ENCODE assay signal across 3 worm cellular contexts in genomic region chrV:9175218-9175837, ce11.
A peak's percentile ranks its signal among the peaks of the same experiment; 100 is the strongest.
TF ChIP-seq lines count a peak whose summit lies in the region.

Gene spas-1 (plus strand): TSS chrV:9175789.

TF ChIP-seq in whole organism, L2 larva, 48 proteins besides CTCF, POLR2A, EP300 and RAD21 (continued from another document):
- TF ChIP-seq lin-11 (tag; optimal IDR thresholded peaks at IDR 0.05; lab: Kevin White, UChicago) (peak; percentile 13), C34F6.9 (tag; optimal IDR thresholded peaks at IDR 0.05; lab: Kevin White, UChicago) (peak; percentile 96), mdl-1 (tag; optimal IDR thresholded peaks at IDR 0.05; lab: Kevin White, UChicago) (no peak), lsy-2 (tag; optimal IDR thresholded peaks at IDR 0.05; lab: Kevin White, UChicago) (peak; percentile 81 to 94), nhr-12 (tag; optimal IDR thresholded peaks at IDR 0.05; lab: Kevin White, UChicago) (no peak), nhr-6 (tag; optimal IDR thresholded peaks at IDR 0.05; lab: Kevin White, UChicago) (peak; percentile 81), nhr-25 (tag; optimal IDR thresholded peaks at IDR 0.05; lab: Kevin White, UChicago) (peak; percentile 85), ceh-16 (tag; optimal IDR thresholded peaks at IDR 0.05; lab: Kevin White, UChicago) (peak; percentile 76), sma-3 (GFP tag; optimal IDR thresholded peaks at IDR 0.05; lab: Kevin White, UChicago) (peak; percentile 91), nhr-129 (tag; optimal IDR thresholded peaks at IDR 0.05; lab: Kevin White, UChicago) (peak; percentile 91), lin-13 (GFP tag; optimal IDR thresholded peaks at IDR 0.05; lab: Kevin White, UChicago) (peak; percentile 87), sem-4 (tag; optimal IDR thresholded peaks at IDR 0.05; lab: Kevin White, UChicago) (peak; percentile 75), R02D3.7 (tag; optimal IDR thresholded peaks at IDR 0.05; lab: Kevin White, UChicago) (peak; percentile 55), mbf-1 (tag; optimal IDR thresholded peaks at IDR 0.05; lab: Kevin White, UChicago) (no peak), crh-2 (tag; optimal IDR thresholded peaks at IDR 0.05; lab: Kevin White, UChicago) (peak; percentile 92), fos-1 (tag; optimal IDR thresholded peaks at IDR 0.05; lab: Kevin White, UChicago) (peak; percentile 57), elt-1 (tag; optimal IDR thresholded peaks at IDR 0.05; lab: Kevin White, UChicago) (no peak), ama-1 (optimal IDR thresholded peaks at IDR 0.05; lab: Kevin White, UChicago) (no peak), nhr-11 (tag; optimal IDR thresholded peaks at IDR 0.05; lab: Kevin White, UChicago) (no peak), gmeb-1 (tag; optimal IDR thresholded peaks at IDR 0.05; lab: Kevin White, UChicago) (peak; percentile 99), ztf-1 (GFP tag; conservative IDR thresholded peaks at IDR 0.05; lab: Robert Waterston, UW) (no peak), elt-3 (tag; optimal IDR thresholded peaks at IDR 0.05; lab: Kevin White, UChicago) (no peak), lin-39 (tag; optimal IDR thresholded peaks at IDR 0.05; lab: Kevin White, UChicago) (no peak)

TF ChIP-seq in whole organism, L4 larva, 104 proteins besides CTCF, POLR2A, EP300 and RAD21 (continued from another document and continues in another):
- TF ChIP-seq lir-3 (tag; optimal IDR thresholded peaks at IDR 0.05; lab: Kevin White, UChicago) (no peak), ceh-20 (GFP tag; IDR thresholded peaks at IDR 0.05; lab: Robert Waterston, UW) (no peak), nhr-111 (GFP tag; optimal IDR thresholded peaks at IDR 0.05; lab: Kevin White, UChicago) (no peak), cey-2 (tag; optimal IDR thresholded peaks at IDR 0.05; lab: Kevin White, UChicago; ENCODE audit: borderline replicate concordance, insufficient read depth) (no peak), F37D6.2 (tag; optimal IDR thresholded peaks at IDR 0.05; lab: Kevin White, UChicago) (peak; percentile 50), aha-1 (tag; lab: Kevin White, UChicago) (peak; percentile 85), zfp-2 (tag; optimal IDR thresholded peaks at IDR 0.05; lab: Kevin White, UChicago) (peak; percentile 37), mes-2 (tag; optimal IDR thresholded peaks at IDR 0.05; lab: Kevin White, UChicago; ENCODE audit: poor library complexity, severe bottlenecking) (peak; percentile 89), hlh-11 (tag; optimal IDR thresholded peaks at IDR 0.05; lab: Kevin White, UChicago) (peak; percentile 80), ceh-82 (tag; optimal IDR thresholded peaks at IDR 0.05; lab: Kevin White, UChicago) (no peak), dmd-8 (GFP tag; IDR thresholded peaks at IDR 0.05; lab: Robert Waterston, UW) (no peak), mep-1 (tag; optimal IDR thresholded peaks at IDR 0.05; lab: Kevin White, UChicago) (peak; percentile 94), vab-7 (GFP tag; IDR thresholded peaks at IDR 0.05; lab: Robert Waterston, UW) (no peak), rbr-2 (tag; optimal IDR thresholded peaks at IDR 0.05; lab: Kevin White, UChicago) (peak; percentile 86), lin-15B (tag; optimal IDR thresholded peaks at IDR 0.05; lab: Kevin White, UChicago) (no peak), lsy-2 (tag; optimal IDR thresholded peaks at IDR 0.05; lab: Kevin White, UChicago) (peak; percentile 69 to 93), aly-2 (tag; optimal IDR thresholded peaks at IDR 0.05; lab: Kevin White, UChicago) (no peak), ces-1 (GFP tag; optimal IDR thresholded peaks at IDR 0.05; lab: Kevin White, UChicago) (no peak), set-16 (GFP tag; IDR thresholded peaks at IDR 0.05; lab: Robert Waterston, UW) (no peak), dmd-9 (GFP tag; IDR thresholded peaks at IDR 0.05; lab: Robert Waterston, UW) (no peak), mxl-3 (GFP tag; optimal IDR thresholded peaks at IDR 0.05; lab: Kevin White, UChicago) (peak; percentile 50), nhr-11 (tag; optimal IDR thresholded peaks at IDR 0.05; lab: Kevin White, UChicago) (peak; percentile 74), tag-97 (GFP tag; IDR thresholded peaks at IDR 0.05; lab: Robert Waterston, UW) (no peak), F44E2.7 (GFP tag; IDR thresholded peaks at IDR 0.05; lab: Robert Waterston, UW) (no peak), dpl-1 (GFP tag; optimal IDR thresholded peaks at IDR 0.05; lab: Kevin White, UChicago) (peak; percentile 97), hif-1 (tag; optimal IDR thresholded peaks at IDR 0.05; lab: Kevin White, UChicago) (peak in 1 of 2 experiments; percentile 51), jun-1 (tag; optimal IDR thresholded peaks at IDR 0.05; lab: Kevin White, UChicago) (peak; percentile 44), hlh-30 (tag; optimal IDR thresholded peaks at IDR 0.05; lab: Kevin White, UChicago; ENCODE audit: insufficient read depth) (peak; percentile 73), nhr-76 (tag; optimal IDR thresholded peaks at IDR 0.05; lab: Kevin White, UChicago) (peak; percentile 11), dmd-6 (GFP tag; IDR thresholded peaks at IDR 0.05; lab: Robert Waterston, UW) (peak; percentile 57), nhr-48 (tag; optimal IDR thresholded peaks at IDR 0.05; lab: Kevin White, UChicago) (peak; percentile 74), lin-13 (GFP tag; optimal IDR thresholded peaks at IDR 0.05; lab: Kevin White, UChicago) (peak; percentile 76), unc-130 (GFP tag; optimal IDR thresholded peaks at IDR 0.05; lab: Kevin White, UChicago) (peak; percentile 45), pha-4 (GFP tag; IDR thresholded peaks at IDR 0.05; lab: Robert Waterston, UW) (no peak), pha-4 (tag; optimal IDR thresholded peaks at IDR 0.05; lab: Kevin White, UChicago) (peak; percentile 54), Y105C5A.15 (GFP tag; IDR thresholded peaks at IDR 0.05; lab: Robert Waterston, UW) (no peak), zfp-3 (GFP tag; conservative IDR thresholded peaks at IDR 0.05; lab: Robert Waterston, UW) (0 out of 2 replicates have a peak, but pooled peaks have one; percentile 19), ztf-11 (tag; optimal IDR thresholded peaks at IDR 0.05; lab: Kevin White, UChicago) (no peak), unc-39 (tag; optimal IDR thresholded peaks at IDR 0.05; lab: Kevin White, UChicago) (no peak), T26A8.4 (GFP tag; IDR thresholded peaks at IDR 0.05; lab: Robert Waterston, UW) (peak; percentile 88), php-3 (GFP tag; IDR thresholded peaks at IDR 0.05; lab: Robert Waterston, UW) (no peak), daf-8 (GFP tag; IDR thresholded peaks at IDR 0.05; lab: Robert Waterston, UW) (no peak), nhr-28 (tag; optimal IDR thresholded peaks at IDR 0.05; lab: Kevin White, UChicago) (peak; percentile 74), nhr-10 (tag; optimal IDR thresholded peaks at IDR 0.05; lab: Kevin White, UChicago) (no peak), skn-1 (tag; optimal IDR thresholded peaks at IDR 0.05; lab: Kevin White, UChicago) (no peak), hmg-1.1 (GFP tag; IDR thresholded peaks at IDR 0.05; lab: Robert Waterston, UW) (peak; percentile 65), F49E8.2 (tag; optimal IDR thresholded peaks at IDR 0.05; lab: Kevin White, UChicago; ENCODE audit: borderline replicate concordance) (peak; percentile 42), zip-2 (tag; optimal IDR thresholded peaks at IDR 0.05; lab: Kevin White, UChicago) (peak; percentile 54), unc-62 (GFP tag; optimal IDR thresholded peaks at IDR 0.05 in 1 of 2; lab: Kevin White, UChicago) (peak in 1 of 2 experiments; percentile 96), unc-62 (tag; optimal IDR thresholded peaks at IDR 0.05; lab: Kevin White, UChicago) (no peak), attf-4 (tag; optimal IDR thresholded peaks at IDR 0.05; lab: Kevin White, UChicago) (no peak), dve-1 (tag; optimal IDR thresholded peaks at IDR 0.05; lab: Kevin White, UChicago; ENCODE audit: insufficient read depth) (peak; percentile 94), mxl-2 (GFP tag; conservative IDR thresholded peaks at IDR 0.05; lab: Robert Waterston, UW) (no peak), fos-1 (tag; optimal IDR thresholded peaks at IDR 0.05; lab: Kevin White, UChicago) (peak; percentile 26), F10B5.3 (tag; optimal IDR thresholded peaks at IDR 0.05; lab: Kevin White, UChicago) (no peak), lin-38 (GFP tag; IDR thresholded peaks at IDR 0.05; lab: Robert Waterston, UW) (no peak)

TF ChIP-seq in whole organism, late embryonic, 69 proteins besides CTCF, POLR2A, EP300 and RAD21 (continued from another document):
- TF ChIP-seq ceh-24 (tag; optimal IDR thresholded peaks at IDR 0.05; lab: Kevin White, UChicago), result no peak
- TF ChIP-seq ceh-18 (tag; optimal IDR thresholded peaks at IDR 0.05; lab: Kevin White, UChicago), result peak; percentile 55
- TF ChIP-seq sdc-2 (tag; optimal IDR thresholded peaks at IDR 0.05; lab: Kevin White, UChicago), result peak; percentile 41
- peak; percentile 7 for TF ChIP-seq zip-5 (tag; optimal IDR thresholded peaks at IDR 0.05; lab: Kevin White, UChicago)
- no peak for TF ChIP-seq unc-42 (tag; optimal IDR thresholded peaks at IDR 0.05; lab: Kevin White, UChicago)
- TF ChIP-seq madf-2 (tag; optimal IDR thresholded peaks at IDR 0.05; lab: Kevin White, UChicago), result peak; percentile 8
- TF ChIP-seq ceh-19 (GFP tag; optimal IDR thresholded peaks at IDR 0.05; lab: Kevin White, UChicago), result peak; percentile 53
- TF ChIP-seq F13H6.1 (tag; optimal IDR thresholded peaks at IDR 0.05; lab: Kevin White, UChicago), result peak; percentile 22
- TF ChIP-seq ceh-6 (GFP tag; optimal IDR thresholded peaks at IDR 0.05; lab: Kevin White, UChicago), result peak; percentile 7
- peak; percentile 40 for TF ChIP-seq sox-4 (tag; optimal IDR thresholded peaks at IDR 0.05; lab: Kevin White, UChicago)
- TF ChIP-seq pros-1 (tag; optimal IDR thresholded peaks at IDR 0.05; lab: Kevin White, UChicago), result no peak
- TF ChIP-seq hlh-30 (tag; optimal IDR thresholded peaks at IDR 0.05; lab: Kevin White, UChicago; ENCODE audit: insufficient read depth), result no peak
- TF ChIP-seq ceh-34 (tag; optimal IDR thresholded peaks at IDR 0.05; lab: Kevin White, UChicago), result peak; percentile 82
- peak; percentile 18 for TF ChIP-seq C38D4.7 (GFP tag; optimal IDR thresholded peaks at IDR 0.05; lab: Kevin White, UChicago)
- peak; percentile 76 for TF ChIP-seq nfya-1 (tag; optimal IDR thresholded peaks at IDR 0.05; lab: Kevin White, UChicago)
- peak; percentile 34 for TF ChIP-seq K09A11.1 (tag; optimal IDR thresholded peaks at IDR 0.05; lab: Kevin White, UChicago; ENCODE audit: insufficient read depth)
- no peak for TF ChIP-seq ahr-1 (tag; optimal IDR thresholded peaks at IDR 0.05; lab: Kevin White, UChicago)
- TF ChIP-seq pat-9 (tag; optimal IDR thresholded peaks at IDR 0.05; lab: Kevin White, UChicago), result peak; percentile 60
- peak; percentile 35 for TF ChIP-seq gmeb-2 (tag; optimal IDR thresholded peaks at IDR 0.05; lab: Kevin White, UChicago)
- TF ChIP-seq ceh-14 (tag; optimal IDR thresholded peaks at IDR 0.05; lab: Kevin White, UChicago), result peak; percentile 55
- TF ChIP-seq fkh-6 (tag; optimal IDR thresholded peaks at IDR 0.05; lab: Kevin White, UChicago), result peak; percentile 42
